Fruit fly (Drosophila melanogaster) whole organism, embryonic: Measurements from ENCODE around the gene Ssu72.

Experiments
- Antp ChIP-seq: fragments of 200-800 bp; sonication (Bioruptor generic); optimal IDR thresholded peaks from 3 replicates; lab custom pipeline; 2016; ENCODE audit warnings: missing biosample characterization, missing genetic modification characterization
- Bteb2 ChIP-seq: fragments of 200-800 bp; sonication (Bioruptor generic); optimal IDR thresholded peaks from 2 replicates; lab custom pipeline; 2016; ENCODE audit warnings: missing biosample characterization, missing genetic modification characterization
- CG10654 ChIP-seq: fragments of 200-800 bp; sonication (Bioruptor generic); optimal IDR thresholded peaks from 2 replicates; lab custom pipeline; 2016; ENCODE audit warnings: missing biosample characterization, missing genetic modification characterization
- CG12071 ChIP-seq: fragments of 200-800 bp; sonication (Bioruptor generic); optimal IDR thresholded peaks from 3 replicates; lab custom pipeline; 2018; ENCODE audit warnings: missing biosample characterization, mild to moderate bottlenecking, missing genetic modification characterization
- CG13123 ChIP-seq: fragments of 200-800 bp; sonication (Bioruptor generic); optimal IDR thresholded peaks from 2 replicates; lab custom pipeline; 2016; ENCODE audit warnings: missing biosample characterization, missing genetic modification characterization
- CG13624 ChIP-seq: fragments of 200-800 bp; sonication (Bioruptor generic); optimal IDR thresholded peaks from 2 replicates; lab custom pipeline; 2016; ENCODE audit warnings: missing biosample characterization, missing genetic modification characterization
- CG15479 ChIP-seq: fragments of 200-800 bp; sonication (Bioruptor generic); optimal IDR thresholded peaks from 3 replicates; lab custom pipeline; 2019; ENCODE audit warnings: missing biosample characterization, mild to moderate bottlenecking, missing genetic modification characterization, moderate library complexity
- CG3281 ChIP-seq: fragments of 200-800 bp; sonication (Bioruptor generic); optimal IDR thresholded peaks from 3 replicates; lab custom pipeline; 2017; ENCODE audit warnings: missing biosample characterization, mild to moderate bottlenecking, missing genetic modification characterization
- CG4360 ChIP-seq: fragments of 200-800 bp; sonication (Bioruptor generic); IDR thresholded peaks from 2 replicates; pipeline ENCODE4 v1.3.6; 2022; ENCODE audit warnings: missing biosample characterization, missing genetic modification characterization
- CG5180 ChIP-seq: fragments of 200-800 bp; sonication (Bioruptor generic); optimal IDR thresholded peaks from 3 replicates; lab custom pipeline; 2017; ENCODE audit warnings: missing biosample characterization, missing genetic modification characterization, mild to moderate bottlenecking, moderate library complexity, missing genetic modification reagents
- CG6654 ChIP-seq: fragments of 200-800 bp; sonication (Bioruptor generic); optimal IDR thresholded peaks from 2 replicates; lab custom pipeline; 2017; ENCODE audit warnings: missing biosample characterization, mild to moderate bottlenecking, missing genetic modification characterization
- CG6689 ChIP-seq: fragments of 200-800 bp; sonication (Bioruptor generic); IDR thresholded peaks from 2 replicates; pipeline ENCODE4 v1.3.6; 2022; ENCODE audit warnings: missing biosample characterization, missing genetic modification characterization
- CG7271 ChIP-seq: fragments of 200-800 bp; sonication (Bioruptor generic); optimal IDR thresholded peaks from 2 replicates; lab custom pipeline; 2018; ENCODE audit warnings: missing biosample characterization, mild to moderate bottlenecking, missing genetic modification characterization, moderate library complexity
- CG7839 ChIP-seq: fragments of 200-800 bp; sonication (Bioruptor generic); optimal IDR thresholded peaks from 3 replicates; lab custom pipeline; 2018; ENCODE audit warnings: missing biosample characterization, mild to moderate bottlenecking, missing genetic modification characterization, moderate library complexity
- CG8765 ChIP-seq: fragments of 200-800 bp; sonication (Bioruptor generic); IDR thresholded peaks from 2 replicates; pipeline ENCODE4 v1.3.6; 2022; ENCODE audit warnings: missing biosample characterization, missing genetic modification characterization
- CG8944 ChIP-seq: fragments of 200-800 bp; sonication (Bioruptor generic); optimal IDR thresholded peaks from 3 replicates; lab custom pipeline; 2016; ENCODE audit warnings: missing biosample characterization, missing genetic modification characterization
- CG9932 ChIP-seq: fragments of 200-800 bp; sonication (Bioruptor generic); IDR thresholded peaks from 2 replicates; pipeline ENCODE4 v1.3.6; 2022; ENCODE audit warnings: missing biosample characterization, missing genetic modification characterization
- Dad ChIP-seq: fragments of 200-800 bp; sonication (Bioruptor generic); optimal IDR thresholded peaks from 3 replicates; lab custom pipeline; 2016; ENCODE audit warnings: missing biosample characterization, missing genetic modification characterization
- Deaf1 ChIP-seq: fragments of 200-800 bp; optimal IDR thresholded peaks from 3 replicates; lab custom pipeline; 2019; ENCODE audit warnings: missing biosample characterization, mild to moderate bottlenecking, missing genetic modification characterization, moderate library complexity
- HHEX ChIP-seq: fragments of 200-800 bp; sonication (Bioruptor generic); optimal IDR thresholded peaks from 3 replicates; lab custom pipeline; 2017; ENCODE audit warnings: missing biosample characterization, mild to moderate bottlenecking, missing genetic modification characterization, missing genetic modification reagents
- Hsf ChIP-seq: fragments of 200-800 bp; sonication (Bioruptor generic); optimal IDR thresholded peaks from 3 replicates; lab custom pipeline; 2016; ENCODE audit warnings: missing biosample characterization, missing genetic modification characterization
- MESR4 ChIP-seq: fragments of 200-800 bp; sonication (Bioruptor generic); optimal IDR thresholded peaks from 2 replicates; lab custom pipeline; 2018; ENCODE audit warnings: missing biosample characterization, mild to moderate bottlenecking, missing genetic modification characterization, moderate library complexity
- Med ChIP-seq: fragments of 200-800 bp; sonication (Bioruptor generic); peaks from one replicate; lab custom pipeline; 2016; ENCODE audit warnings: missing biosample characterization, missing genetic modification characterization, mild to moderate bottlenecking, inconsistent platforms, moderate library complexity
- Oli ChIP-seq: fragments of 200-800 bp; sonication (Bioruptor generic); optimal IDR thresholded peaks from 2 replicates; lab custom pipeline; 2018; ENCODE audit warnings: missing biosample characterization, mild to moderate bottlenecking, missing genetic modification characterization, moderate library complexity
- Ptx1 ChIP-seq: fragments of 200-800 bp; sonication (Bioruptor generic); IDR thresholded peaks from 2 replicates; pipeline ENCODE4 v1.3.6; 2022; ENCODE audit warnings: missing biosample characterization, missing genetic modification characterization
- Rx ChIP-seq: fragments of 200-800 bp; sonication (Bioruptor generic); IDR thresholded peaks from 2 replicates; pipeline ENCODE4 v1.3.6; 2022; ENCODE audit warnings: missing biosample characterization, missing genetic modification characterization
- Taf1 ChIP-seq: fragments of 200-800 bp; sonication (Bioruptor generic); IDR thresholded peaks from 2 replicates; pipeline ENCODE4 v1.3.6; 2022; ENCODE audit warnings: missing biosample characterization, missing genetic modification characterization
- Trl ChIP-seq, 3 experiments: fragments of >200 bp in 2 of 3; fragments of 200-800 bp in 1 of 3; sonication (Bioruptor generic) in 1 of 3; optimal IDR thresholded peaks; 2 replicates in 1 of 3; 3 replicates in 2 of 3; lab custom pipeline; 2016 to 2017; ENCODE audit warnings: missing biosample characterization in 1 of 3, missing genetic modification characterization in 1 of 3
- ab ChIP-seq: fragments of 200-800 bp; sonication (Bioruptor generic); optimal IDR thresholded peaks from 2 replicates; lab custom pipeline; 2016; ENCODE audit warnings: missing biosample characterization, missing genetic modification characterization
- bab2 ChIP-seq: fragments of 200-800 bp; sonication (Bioruptor generic); optimal IDR thresholded peaks from 2 replicates; lab custom pipeline; 2016; ENCODE audit warnings: missing biosample characterization, missing genetic modification characterization
- bowl ChIP-seq: fragments of 200-800 bp; sonication (Bioruptor generic); IDR thresholded peaks from 2 replicates; pipeline ENCODE4 v1.3.6; 2022; ENCODE audit warnings: missing biosample characterization, missing genetic modification characterization
- crp ChIP-seq, 2 experiments: fragments of 200-800 bp; sonication (Bioruptor generic); optimal IDR thresholded peaks; 2 replicates in 1 of 2; 3 replicates in 1 of 2; lab custom pipeline; 2017; ENCODE audit warnings: missing biosample characterization in 2 of 2, missing genetic modification characterization in 2 of 2, mild to moderate bottlenecking in 1 of 2, moderate library complexity in 1 of 2
- dan ChIP-seq: fragments of 200-800 bp; sonication (Bioruptor generic); IDR thresholded peaks from 2 replicates; pipeline ENCODE4 v1.3.6; 2022; ENCODE audit warnings: missing biosample characterization, missing genetic modification characterization
- dm ChIP-seq: fragments of 200-800 bp; sonication (Bioruptor generic); optimal IDR thresholded peaks from 3 replicates; lab custom pipeline; 2016; ENCODE audit warnings: missing biosample characterization, missing genetic modification characterization
- dmrt11E ChIP-seq: fragments of 200-800 bp; sonication (Bioruptor generic); optimal IDR thresholded peaks from 3 replicates; lab custom pipeline; 2018; ENCODE audit warnings: missing biosample characterization, mild to moderate bottlenecking, missing genetic modification characterization, moderate library complexity
- gro ChIP-seq: fragments of 200-800 bp; sonication (Bioruptor generic); optimal IDR thresholded peaks from 2 replicates; lab custom pipeline; 2016; ENCODE audit warnings: missing biosample characterization, missing genetic modification characterization
- gsb ChIP-seq: fragments of 200-800 bp; sonication (Bioruptor generic); IDR thresholded peaks from 2 replicates; pipeline ENCODE4 v1.3.6; 2022; ENCODE audit warnings: missing biosample characterization, missing genetic modification characterization
- hkb ChIP-seq, 2 experiments: fragments of 200-800 bp in 1 of 2; fragments of >200 bp in 1 of 2; sonication (Bioruptor generic) in 1 of 2; IDR thresholded peaks in 1 of 2; optimal IDR thresholded peaks in 1 of 2; 2 replicates each; pipeline versions ENCODE4 v1.3.6 to Lab custom; 2017 to 2022; ENCODE audit warnings: missing biosample characterization in 1 of 2, missing genetic modification characterization in 1 of 2
- ind ChIP-seq: fragments of 200-800 bp; sonication (Bioruptor generic); optimal IDR thresholded peaks from 3 replicates; lab custom pipeline; 2016; ENCODE audit warnings: missing biosample characterization, missing genetic modification characterization
- ken ChIP-seq: fragments of 200-800 bp; sonication (Bioruptor generic); IDR thresholded peaks from 3 replicates; pipeline ENCODE4 v1.3.6; 2022; ENCODE audit warnings: missing biosample characterization, missing genetic modification characterization
- knrl ChIP-seq: fragments of 200-800 bp; sonication (Bioruptor generic); IDR thresholded peaks from 3 replicates; pipeline ENCODE4 v1.3.6; 2022; ENCODE audit warnings: missing biosample characterization, missing genetic modification characterization; ENCODE audit not compliant: partially characterized antibody
- mld ChIP-seq: fragments of 200-800 bp; sonication (Bioruptor generic); IDR thresholded peaks from 3 replicates; pipeline ENCODE4 v1.3.6; 2022; ENCODE audit warnings: missing biosample characterization, missing genetic modification characterization; ENCODE audit not compliant: partially characterized antibody
- prd ChIP-seq, 3 experiments: fragments of >200 bp in 2 of 3; fragments of 200-800 bp in 1 of 3; sonication (Bioruptor generic) in 1 of 3; optimal IDR thresholded peaks in 2 of 3; IDR thresholded peaks in 1 of 3; 2 replicates in 2 of 3; 3 replicates in 1 of 3; pipeline versions ENCODE4 v1.3.6 to Lab custom; 2017 to 2022; ENCODE audit warnings: missing biosample characterization in 1 of 3, missing genetic modification characterization in 1 of 3
- pum ChIP-seq: fragments of 200-800 bp; sonication (Bioruptor generic); optimal IDR thresholded peaks from 2 replicates; lab custom pipeline; 2016; ENCODE audit warnings: missing biosample characterization, missing genetic modification characterization
- ranshi ChIP-seq: fragments of 200-800 bp; sonication (Bioruptor generic); IDR thresholded peaks from 2 replicates; pipeline ENCODE4 v1.3.6; 2022; ENCODE audit warnings: missing biosample characterization, missing genetic modification characterization
- schlank ChIP-seq: fragments of 200-800 bp; sonication (Bioruptor generic); optimal IDR thresholded peaks from 2 replicates; lab custom pipeline; 2018; ENCODE audit warnings: missing biosample characterization, mild to moderate bottlenecking, missing genetic modification characterization
- zfh2 ChIP-seq: fragments of 200-800 bp; sonication (Bioruptor generic); optimal IDR thresholded peaks from 2 replicates; lab custom pipeline; 2016; ENCODE audit warnings: missing biosample characterization, missing genetic modification characterization

The Ssu72 gene

dm6 chrX:19665684-19666141, 1.4 kb downstream of the Ssu72 start (continued):
- TF ChIP-seq CG13624 (GFP tag; lab: Kevin White, UChicago) (peak; percentile 50), MESR4 (no peak), CG8765 (0 out of 2 replicates have a peak, but pooled peaks have one; percentile 6)

- no peak for TF ChIP-seq prd (optimal IDR thresholded peaks at IDR 0.05; lab: Kevin White, UChicago)
- peak; percentile 82 for TF ChIP-seq prd (GFP tag; IDR thresholded peaks at IDR 0.05; lab: Robert Waterston, UW)
- TF ChIP-seq ab (GFP tag; lab: Kevin White, UChicago): peak; percentile 6
- TF ChIP-seq Dad (GFP tag; lab: Kevin White, UChicago): no peak
- no peak for TF ChIP-seq Bteb2 (GFP tag; lab: Kevin White, UChicago)
- TF ChIP-seq CG15479: no peak
- peak; percentile 35 for TF ChIP-seq Antp (GFP tag; lab: Kevin White, UChicago)
- TF ChIP-seq Oli (tag; lab: Kevin White, UChicago): peak; percentile 33
- TF ChIP-seq gsb (GFP tag; lab: Robert Waterston, UW): peak; percentile 21; the same call in 1 of the 2 replicates
- peak; percentile 49; the same call in 1 of the 2 replicates for TF ChIP-seq ranshi (GFP tag; lab: Robert Waterston, UW)
- TF ChIP-seq CG5180 (GFP tag; lab: Kevin White, UChicago): peak; percentile 23
- TF ChIP-seq ken: peak; percentile 55; the same call in 1 of the 3 replicates
- no peak for TF ChIP-seq CG13123 (GFP tag; lab: Kevin White, UChicago)
- peak; percentile 32 for TF ChIP-seq bab2 (GFP tag; lab: Kevin White, UChicago)
- TF ChIP-seq pum: peak; percentile 19
- 0 out of 2 replicates have a peak, but pooled peaks have one; percentile 8 for TF ChIP-seq dan (GFP tag; lab: Robert Waterston, UW)
- peak; percentile 65 for TF ChIP-seq Deaf1 (tag; lab: Kevin White, UChicago)
- TF ChIP-seq ind (GFP tag; lab: Kevin White, UChicago): peak; percentile 64
- peak; percentile 88 for TF ChIP-seq Med
- peak; percentile 66 for TF ChIP-seq CG7839
- TF ChIP-seq crp (GFP tag; optimal IDR thresholded peaks at IDR 0.05; lab: Kevin White, UChicago): peak in 1 of 2 experiments; percentile 70
- no peak for TF ChIP-seq hkb (optimal IDR thresholded peaks at IDR 0.05; lab: Kevin White, UChicago)
- TF ChIP-seq hkb (GFP tag; IDR thresholded peaks at IDR 0.05; lab: Robert Waterston, UW): peak; percentile 27; the same call in 1 of the 2 replicates
- TF ChIP-seq Hsf (GFP tag; lab: Kevin White, UChicago): peak; percentile 23
- peak; percentile 80 for TF ChIP-seq CG4360 (GFP tag; lab: Robert Waterston, UW)
- TF ChIP-seq CG8944 (GFP tag; lab: Kevin White, UChicago): peak; percentile 13
- peak; percentile 5 for TF ChIP-seq dm (GFP tag; lab: Kevin White, UChicago)
- TF ChIP-seq schlank: peak; percentile 0
- peak; percentile 44 for TF ChIP-seq CG10654 (GFP tag; lab: Kevin White, UChicago)
- peak; percentile 19 for TF ChIP-seq HHEX (GFP tag; lab: Kevin White, UChicago)
- no peak for TF ChIP-seq CG6654 (GFP tag; lab: Kevin White, UChicago)
- TF ChIP-seq Taf1 (GFP tag; lab: Robert Waterston, UW): peak; percentile 40; the same call in 1 of the 2 replicates
- peak; percentile 73 for TF ChIP-seq Ptx1 (GFP tag; lab: Robert Waterston, UW)
- TF ChIP-seq CG7271 (tag; lab: Kevin White, UChicago): no peak
- TF ChIP-seq CG3281 (GFP tag; lab: Kevin White, UChicago): peak; percentile 14
- no peak for TF ChIP-seq Trl (optimal IDR thresholded peaks at IDR 0.05; lab: Kevin White, UChicago)
- TF ChIP-seq Trl (GFP tag; optimal IDR thresholded peaks at IDR 0.05; lab: Kevin White, UChicago): peak; percentile 47
- peak; percentile 46; the same call in 2 of the 3 replicates for TF ChIP-seq knrl (GFP tag; lab: Robert Waterston, UW)
- TF ChIP-seq bowl (GFP tag; lab: Robert Waterston, UW): no peak
- TF ChIP-seq Rx (GFP tag; lab: Robert Waterston, UW): no peak
- peak; percentile 49; the same call in 1 of the 2 replicates for TF ChIP-seq CG6689 (GFP tag; lab: Robert Waterston, UW)
- TF ChIP-seq CG12071 (GFP tag; lab: Kevin White, UChicago): peak; percentile 9
- TF ChIP-seq gro: peak; percentile 53
- TF ChIP-seq dmrt11E: peak; percentile 30
- TF ChIP-seq zfh2: peak; percentile 59
- no peak for TF ChIP-seq mld (GFP tag; lab: Robert Waterston, UW)
- TF ChIP-seq CG9932 (GFP tag; lab: Robert Waterston, UW): peak; percentile 88
Measured at dm6 chrX:19666991-19667409, 2.6 kb downstream of the Ssu72 start, which contains the start of gene Zw. Zw (plus strand) TSS chrX:19667252.
